Worm (Caenorhabditis elegans) whole organism, midembryonic: ENCODE results near the gene F18G5.6.

Experiments used
- T22C8.4 ChIP-seq: fragments of 200-800 bp; sonication (Bioruptor generic); IDR thresholded peaks from 2 replicates; pipeline ENCODE4 v1.3.6; 2022; ENCODE audit warnings: missing genetic modification characterization, missing compliant biosample characterization
- cog-1 ChIP-seq: sonication (generic microtip); optimal IDR thresholded peaks from 2 replicates; lab custom pipeline; 2016; ENCODE audit warnings: missing genetic modification characterization, missing compliant biosample characterization
- flt-1 ChIP-seq: fragments of 200-800 bp; sonication (Bioruptor generic); IDR thresholded peaks from 2 replicates; pipeline ENCODE4 v1.3.6; 2022; ENCODE audit warnings: missing genetic modification characterization, missing compliant biosample characterization
- med-1 ChIP-seq: sonication (generic microtip); optimal IDR thresholded peaks from 2 replicates; lab custom pipeline; 2017; ENCODE audit warnings: missing genetic modification characterization, mild to moderate bottlenecking, missing compliant biosample characterization, antibody characterized with exemption, missing genetic modification reagents; ENCODE audit not compliant: insufficient read depth
- ref-1 ChIP-seq: fragments of 200-800 bp; sonication (Bioruptor generic); conservative IDR thresholded peaks from 2 replicates; pipeline ENCODE4 v1.3.6; 2022; ENCODE audit warnings: missing genetic modification reagents, missing genetic modification characterization, missing compliant biosample characterization
- tab-1 ChIP-seq: fragments of 200-800 bp; sonication (Bioruptor generic); IDR thresholded peaks from 2 replicates; pipeline ENCODE4 v1.3.6; 2022; ENCODE audit warnings: missing genetic modification characterization, missing compliant biosample characterization
- ztf-23 ChIP-seq: fragments of 200-800 bp; sonication (Bioruptor generic); IDR thresholded peaks from 2 replicates; pipeline ENCODE4 v1.3.6; 2022; ENCODE audit warnings: missing genetic modification reagents, missing genetic modification characterization, missing compliant biosample characterization
- ztf-29 ChIP-seq: fragments of 200-800 bp; sonication (Bioruptor generic); IDR thresholded peaks from 2 replicates; pipeline ENCODE4 v1.3.6; 2022; ENCODE audit warnings: missing genetic modification reagents, missing genetic modification characterization, missing compliant biosample characterization

DNA sequence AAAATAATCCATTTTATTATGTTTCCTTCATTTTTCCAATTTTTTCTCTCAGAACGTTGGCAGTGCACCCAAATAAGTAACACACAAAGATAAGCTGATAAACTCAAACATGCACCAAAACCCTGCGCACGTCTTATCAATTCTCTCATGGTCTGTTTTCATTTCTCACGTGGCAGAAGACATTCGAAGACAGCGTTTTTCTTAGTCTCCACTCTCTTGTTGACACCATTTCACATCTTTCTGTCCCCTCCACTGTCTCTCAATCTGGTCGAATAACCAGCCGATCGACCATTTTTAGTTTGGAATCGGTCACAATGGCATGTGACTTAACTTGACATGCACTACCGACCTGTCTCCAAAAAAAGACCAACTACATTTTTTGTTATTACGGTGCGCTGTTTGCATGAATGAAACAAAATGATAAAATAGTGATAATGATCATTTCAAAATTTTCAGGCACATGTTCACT lies 50.2 kb downstream of the F18G5.6 start, which contains the start of gene C35B8.3:
- TF ChIP-seq tab-1, result no peak
- no peak for TF ChIP-seq flt-1 (GFP tag; lab: Robert Waterston, UW)
- no peak for TF ChIP-seq T22C8.4 (GFP tag; lab: Robert Waterston, UW)
- no peak for TF ChIP-seq med-1 (GFP tag; lab: Kevin White, UChicago)
- TF ChIP-seq ztf-29 (GFP tag; lab: Robert Waterston, UW), result no peak
- no peak for TF ChIP-seq ztf-23 (GFP tag; lab: Robert Waterston, UW)
- TF ChIP-seq cog-1 (tag; lab: Kevin White, UChicago), result no peak
- TF ChIP-seq ref-1 (GFP tag; lab: Robert Waterston, UW), result no peak
